Fruit fly (Drosophila melanogaster) whole organism, embryonic: ENCODE measurements around the gene nAChRalpha7.

Source experiments
- ATbp ChIP-seq: fragments of 200-800 bp; sonication (Bioruptor generic); optimal IDR thresholded peaks from 2 replicates; lab custom pipeline; 2017; ENCODE audit warnings: missing biosample characterization, mild to moderate bottlenecking, missing genetic modification characterization, missing genetic modification reagents
- Atf-2 ChIP-seq: fragments of 200-800 bp; sonication (Bioruptor generic); optimal IDR thresholded peaks from 2 replicates; lab custom pipeline; 2016; ENCODE audit warnings: missing biosample characterization, missing genetic modification characterization
- B-H1 ChIP-seq: fragments of 200-800 bp; sonication (Bioruptor generic); IDR thresholded peaks from 3 replicates; pipeline ENCODE4 v1.3.6; 2022; ENCODE audit warnings: missing biosample characterization, missing genetic modification characterization
- CG10274 ChIP-seq: fragments of 200-800 bp; sonication (Bioruptor generic); optimal IDR thresholded peaks from 3 replicates; lab custom pipeline; 2017; ENCODE audit warnings: missing biosample characterization, mild to moderate bottlenecking, missing genetic modification characterization
- CG12219 ChIP-seq: fragments of 200-800 bp; sonication (Bioruptor generic); optimal IDR thresholded peaks from 3 replicates; lab custom pipeline; 2018; ENCODE audit warnings: missing biosample characterization, mild to moderate bottlenecking, missing genetic modification characterization
- CG1233 ChIP-seq: fragments of 200-800 bp; sonication (Bioruptor generic); optimal IDR thresholded peaks from 4 replicates; lab custom pipeline; 2018; ENCODE audit warnings: missing biosample characterization, mild to moderate bottlenecking, missing genetic modification characterization
- CG16779 ChIP-seq: fragments of 200-800 bp; sonication (Bioruptor generic); IDR thresholded peaks from 2 replicates; pipeline ENCODE4 v1.3.6; 2022; ENCODE audit warnings: missing biosample characterization, missing genetic modification characterization
- CG18764 ChIP-seq: fragments of 200-800 bp; sonication (Bioruptor generic); optimal IDR thresholded peaks from 3 replicates; lab custom pipeline; 2016; ENCODE audit warnings: missing biosample characterization, missing genetic modification characterization
- CG2129 ChIP-seq: fragments of 200-800 bp; sonication (Bioruptor generic); IDR thresholded peaks from 2 replicates; pipeline ENCODE4 v1.3.6; 2022; ENCODE audit warnings: missing biosample characterization, missing genetic modification characterization; ENCODE audit not compliant: partially characterized antibody
- CG2202 ChIP-seq: fragments of 200-800 bp; sonication (Bioruptor generic); optimal IDR thresholded peaks from 2 replicates; lab custom pipeline; 2018; ENCODE audit warnings: missing biosample characterization, mild to moderate bottlenecking, missing genetic modification characterization
- CG2678 ChIP-seq: fragments of 200-800 bp; sonication (Bioruptor generic); optimal IDR thresholded peaks from 3 replicates; lab custom pipeline; 2019; ENCODE audit warnings: missing biosample characterization, mild to moderate bottlenecking, missing genetic modification characterization, moderate library complexity
- CG2889 ChIP-seq: fragments of 200-800 bp; sonication (Bioruptor generic); IDR thresholded peaks from 3 replicates; pipeline ENCODE4 v1.3.6; 2022; ENCODE audit warnings: missing biosample characterization, missing genetic modification characterization
- CG3281 ChIP-seq: fragments of 200-800 bp; sonication (Bioruptor generic); optimal IDR thresholded peaks from 3 replicates; lab custom pipeline; 2017; ENCODE audit warnings: missing biosample characterization, mild to moderate bottlenecking, missing genetic modification characterization
- CG4617 ChIP-seq: fragments of 200-800 bp; sonication (Bioruptor generic); optimal IDR thresholded peaks from 3 replicates; lab custom pipeline; 2016; ENCODE audit warnings: missing biosample characterization, missing genetic modification characterization, borderline replicate concordance
- CG7963 ChIP-seq: fragments of 200-800 bp; sonication (Bioruptor generic); IDR thresholded peaks from 3 replicates; pipeline ENCODE4 v1.3.6; 2022; ENCODE audit warnings: missing biosample characterization, missing genetic modification characterization; ENCODE audit not compliant: partially characterized antibody
- CG8388 ChIP-seq: fragments of 200-800 bp; sonication (Bioruptor generic); optimal IDR thresholded peaks from 2 replicates; lab custom pipeline; 2019; ENCODE audit warnings: missing biosample characterization, mild to moderate bottlenecking, missing genetic modification characterization, moderate library complexity
- CG9876 ChIP-seq: fragments of 200-800 bp; sonication (Bioruptor generic); optimal IDR thresholded peaks from 2 replicates; lab custom pipeline; 2016; ENCODE audit warnings: missing biosample characterization, missing genetic modification characterization
- CHES-1-like ChIP-seq: fragments of 200-800 bp; sonication (Bioruptor generic); optimal IDR thresholded peaks from 2 replicates; lab custom pipeline; 2016; ENCODE audit warnings: missing biosample characterization, missing genetic modification characterization
- E2f1 ChIP-seq: fragments of 200-800 bp; sonication (Bioruptor generic); IDR thresholded peaks from 2 replicates; pipeline ENCODE4 v1.3.6; 2022; ENCODE audit warnings: missing biosample characterization, missing genetic modification characterization
- Ets65A ChIP-seq: fragments of 200-800 bp; sonication (Bioruptor generic); peaks from one replicate; lab custom pipeline; 2016; ENCODE audit warnings: missing biosample characterization, missing genetic modification characterization
- Fer3 ChIP-seq: fragments of 200-800 bp; sonication (Bioruptor generic); optimal IDR thresholded peaks from 2 replicates; lab custom pipeline; 2018; ENCODE audit warnings: missing biosample characterization, mild to moderate bottlenecking, missing genetic modification characterization, moderate library complexity
- Lpt ChIP-seq: fragments of >200 bp; optimal IDR thresholded peaks from 2 replicates; lab custom pipeline; 2018; ENCODE audit warnings: missing biosample characterization, missing genetic modification characterization
- MESR4 ChIP-seq: fragments of 200-800 bp; sonication (Bioruptor generic); optimal IDR thresholded peaks from 2 replicates; lab custom pipeline; 2018; ENCODE audit warnings: missing biosample characterization, mild to moderate bottlenecking, missing genetic modification characterization, moderate library complexity
- Max ChIP-seq: fragments of 200-800 bp; sonication (Bioruptor generic); optimal IDR thresholded peaks from 2 replicates; lab custom pipeline; 2016; ENCODE audit warnings: missing biosample characterization, mild to moderate bottlenecking, missing genetic modification characterization
- Myb ChIP-seq: fragments of 200-800 bp; sonication (Bioruptor generic); optimal IDR thresholded peaks from 2 replicates; lab custom pipeline; 2016; ENCODE audit warnings: missing biosample characterization, missing genetic modification characterization
- NC2α ChIP-seq: fragments of 200-800 bp; sonication (Bioruptor generic); optimal IDR thresholded peaks from 2 replicates; lab custom pipeline; 2016; ENCODE audit warnings: missing biosample characterization, missing genetic modification characterization
- Nf-YB ChIP-seq: fragments of 200-800 bp; sonication (Bioruptor generic); optimal IDR thresholded peaks from 3 replicates; lab custom pipeline; 2019; ENCODE audit warnings: missing biosample characterization, mild to moderate bottlenecking, missing genetic modification characterization, moderate library complexity
- Oaz ChIP-seq: fragments of 200-800 bp; sonication (Bioruptor generic); IDR thresholded peaks from 2 replicates; pipeline ENCODE4 v1.3.6; 2022; ENCODE audit warnings: missing biosample characterization, missing genetic modification characterization
- Rfx ChIP-seq: fragments of 200-800 bp; sonication (Bioruptor generic); IDR thresholded peaks from 2 replicates; pipeline ENCODE4 v1.3.6; 2022; ENCODE audit warnings: missing biosample characterization, missing genetic modification characterization
- Scr ChIP-seq: fragments of 200-800 bp; sonication (Bioruptor generic); IDR thresholded peaks from 2 replicates; pipeline ENCODE4 v1.3.6; 2022; ENCODE audit warnings: missing biosample characterization, missing genetic modification characterization; ENCODE audit not compliant: partially characterized antibody
- Side ChIP-seq: fragments of 200-800 bp; sonication (Bioruptor generic); optimal IDR thresholded peaks from 2 replicates; lab custom pipeline; 2016; ENCODE audit warnings: missing biosample characterization, missing genetic modification characterization
- Usf ChIP-seq: fragments of 200-800 bp; sonication (Bioruptor generic); optimal IDR thresholded peaks from 2 replicates; lab custom pipeline; 2017; ENCODE audit warnings: missing genotype, missing biosample characterization, missing genetic modification characterization
- YL-1 ChIP-seq: fragments of 200-800 bp; sonication (Bioruptor generic); optimal IDR thresholded peaks from 3 replicates; lab custom pipeline; 2017; ENCODE audit warnings: missing biosample characterization, mild to moderate bottlenecking, missing genetic modification characterization
- cad ChIP-seq: fragments of >200 bp; optimal IDR thresholded peaks from 2 replicates; lab custom pipeline; 2017; ENCODE audit warnings: missing biosample characterization, missing genetic modification characterization
- chinmo ChIP-seq: fragments of 200-800 bp; sonication (Bioruptor generic); IDR thresholded peaks from 4 replicates; pipeline ENCODE4 v1.3.6; 2022; ENCODE audit warnings: missing biosample characterization, missing genetic modification characterization; ENCODE audit not compliant: partially characterized antibody
- croc ChIP-seq: fragments of 200-800 bp; sonication (Bioruptor generic); conservative IDR thresholded peaks from 3 replicates; pipeline ENCODE4 v1.3.6; 2022; ENCODE audit warnings: missing biosample characterization, missing genetic modification characterization
- dmrt11E ChIP-seq: fragments of 200-800 bp; sonication (Bioruptor generic); optimal IDR thresholded peaks from 3 replicates; lab custom pipeline; 2018; ENCODE audit warnings: missing biosample characterization, mild to moderate bottlenecking, missing genetic modification characterization, moderate library complexity
- grau ChIP-seq: fragments of 200-800 bp; optimal IDR thresholded peaks from 3 replicates; lab custom pipeline; 2019; ENCODE audit warnings: missing biosample characterization, mild to moderate bottlenecking, missing genetic modification characterization, moderate library complexity
- gsb ChIP-seq: fragments of 200-800 bp; sonication (Bioruptor generic); IDR thresholded peaks from 2 replicates; pipeline ENCODE4 v1.3.6; 2022; ENCODE audit warnings: missing biosample characterization, missing genetic modification characterization
- klu ChIP-seq: fragments of 200-800 bp; sonication (Bioruptor generic); IDR thresholded peaks from 2 replicates; pipeline ENCODE4 v1.3.6; 2022; ENCODE audit warnings: missing biosample characterization, missing genetic modification characterization
- lola ChIP-seq, 3 experiments: fragments of >200 bp in 2 of 3; fragments of 200-800 bp in 1 of 3; sonication (Bioruptor generic) in 1 of 3; optimal IDR thresholded peaks; 2 replicates each; lab custom pipeline; 2017 to 2019; ENCODE audit warnings: missing biosample characterization in 3 of 3, missing genetic modification characterization in 3 of 3, mild to moderate bottlenecking in 1 of 3, moderate library complexity in 1 of 3
- mld ChIP-seq: fragments of 200-800 bp; sonication (Bioruptor generic); IDR thresholded peaks from 3 replicates; pipeline ENCODE4 v1.3.6; 2022; ENCODE audit warnings: missing biosample characterization, missing genetic modification characterization; ENCODE audit not compliant: partially characterized antibody
- otp ChIP-seq: fragments of 200-800 bp; sonication (Bioruptor generic); IDR thresholded peaks from 3 replicates; pipeline ENCODE4, ENCODE4 v1.3.6; 2022; ENCODE audit warnings: missing biosample characterization, missing genetic modification characterization
- pan ChIP-seq, 4 experiments: fragments of >200 bp in 3 of 4; fragments of 200-800 bp in 1 of 4; sonication (Bioruptor generic) in 1 of 4; optimal IDR thresholded peaks in 3 of 4; IDR thresholded peaks in 1 of 4; 2 replicates each; pipeline versions ENCODE4 v1.3.6 to Lab custom; 2017 to 2022; ENCODE audit warnings: missing biosample characterization in 2 of 4, missing genetic modification characterization in 2 of 4, mixed read lengths in 1 of 4
- sim ChIP-seq: fragments of 200-800 bp; sonication (Bioruptor generic); IDR thresholded peaks from 2 replicates; pipeline ENCODE4 v1.3.6; 2022; ENCODE audit warnings: missing biosample characterization, missing genetic modification characterization
- sob ChIP-seq: fragments of 200-800 bp; sonication (Bioruptor generic); IDR thresholded peaks from 2 replicates; pipeline ENCODE4 v1.3.6; 2022; ENCODE audit warnings: missing biosample characterization, missing genetic modification characterization
- tx ChIP-seq: fragments of 200-800 bp; sonication (Bioruptor generic); optimal IDR thresholded peaks from 2 replicates; lab custom pipeline; 2016; ENCODE audit warnings: missing biosample characterization, missing genetic modification characterization
- vfl ChIP-seq: fragments of 200-800 bp; sonication (Bioruptor generic); optimal IDR thresholded peaks from 2 replicates; lab custom pipeline; 2016; ENCODE audit warnings: missing biosample characterization, missing genetic modification characterization
- zen ChIP-seq: fragments of 200-800 bp; sonication (Bioruptor generic); optimal IDR thresholded peaks from 3 replicates; lab custom pipeline; 2018; ENCODE audit warnings: missing biosample characterization, mild to moderate bottlenecking, missing genetic modification characterization, moderate library complexity

Gene nAChRalpha7

dm6 chrX:19317058-19317767 lies 31.0 kb downstream of the nAChRalpha7 start (continued):
- TF ChIP-seq Usf (GFP tag; lab: Kevin White, UChicago) (no peak), grau (tag; lab: Kevin White, UChicago) (peak; percentile 79), CG18764 (GFP tag; lab: Kevin White, UChicago) (no peak), gsb (GFP tag; lab: Robert Waterston, UW) (0 out of 2 replicates have a peak, but pooled peaks have one; percentile 24), CG3281 (GFP tag; lab: Kevin White, UChicago) (peak; percentile 74), Max (GFP tag; lab: Kevin White, UChicago) (peak; percentile 16), cad (GFP tag; lab: Kevin White, UChicago) (no peak), CG8388 (GFP tag; lab: Kevin White, UChicago) (peak; percentile 70), CG1233 (peak; percentile 29), Atf-2 (GFP tag; lab: Kevin White, UChicago) (no peak), chinmo (GFP tag; lab: Robert Waterston, UW) (no peak), Myb (no peak), E2f1 (peak; percentile 49; the same call in 1 of the 2 replicates), Side (GFP tag; lab: Kevin White, UChicago) (no peak), Fer3 (tag; lab: Kevin White, UChicago) (peak; percentile 50), CG10274 (no peak), CG7963 (GFP tag; lab: Robert Waterston, UW) (no peak), vfl (no peak), mld (GFP tag; lab: Robert Waterston, UW) (no peak), Nf-YB (GFP tag; lab: Kevin White, UChicago) (peak; percentile 44), lola (GFP tag; optimal IDR thresholded peaks at IDR 0.05; lab: Kevin White, UChicago) (peak in 1 of 3 experiments; percentile 44), CG4617 (GFP tag; lab: Kevin White, UChicago) (no peak), CG12219 (GFP tag; lab: Kevin White, UChicago) (peak; percentile 17), CG16779 (GFP tag; lab: Robert Waterston, UW) (no peak), Rfx (GFP tag; lab: Robert Waterston, UW) (peak; percentile 53), Scr (GFP tag; lab: Robert Waterston, UW) (no peak), CHES-1-like (no peak), YL-1 (GFP tag; lab: Kevin White, UChicago) (no peak), pan (optimal IDR thresholded peaks at IDR 0.05; lab: Kevin White, UChicago) (no peak), pan (GFP tag; optimal IDR thresholded peaks at IDR 0.05 in 1 of 2, IDR thresholded peaks at IDR 0.05 in 1 of 2) (peak in 1 of 2 experiments; percentile 50), CG2889 (GFP tag; lab: Robert Waterston, UW) (0 out of 3 replicates have a peak, but pooled peaks have one; percentile 26), Ets65A (GFP tag; lab: Kevin White, UChicago) (no peak), CG2202 (tag; lab: Kevin White, UChicago) (no peak), klu (GFP tag; lab: Robert Waterston, UW) (no peak), tx (GFP tag; lab: Kevin White, UChicago) (no peak), croc (GFP tag; lab: Robert Waterston, UW) (peak; percentile 28; the same call in 1 of the 3 replicates), Oaz (GFP tag; lab: Robert Waterston, UW) (no peak), otp (GFP tag; lab: Robert Waterston, UW) (no peak), ATbp (GFP tag; lab: Kevin White, UChicago) (peak; percentile 3), B-H1 (GFP tag; lab: Robert Waterston, UW) (peak; percentile 18; the same call in 1 of the 3 replicates), sim (GFP tag; lab: Robert Waterston, UW) (no peak), MESR4 (GFP tag; lab: Kevin White, UChicago) (no peak), CG2678 (tag; lab: Kevin White, UChicago) (peak; percentile 81), sob (GFP tag; lab: Robert Waterston, UW) (peak; percentile 64), zen (tag; lab: Kevin White, UChicago) (peak; percentile 46), CG9876 (no peak), Lpt (no peak), CG2129 (GFP tag; lab: Robert Waterston, UW) (no peak), dmrt11E (tag; lab: Kevin White, UChicago) (peak; percentile 63), NC2α (no peak)
